Worm (Caenorhabditis elegans) whole organism, early embryonic: ENCODE data around the gene srz-97.

Experiments
- B0310.2 ChIP-seq: sonication (generic microtip); optimal IDR thresholded peaks from 2 replicates; lab custom pipeline; 2016; ENCODE audit warnings: mild to moderate bottlenecking, missing genetic modification characterization, missing compliant biosample characterization
- F13C5.2 ChIP-seq: sonication (generic microtip); optimal IDR thresholded peaks from 2 replicates; lab custom pipeline; 2017; ENCODE audit warnings: mild to moderate bottlenecking, missing genetic modification characterization, inconsistent platforms, missing compliant biosample characterization
- aly-1 ChIP-seq: sonication (generic microtip); optimal IDR thresholded peaks from 2 replicates; lab custom pipeline; 2016; ENCODE audit warnings: missing genetic modification characterization, missing compliant biosample characterization
- ama-1 ChIP-seq: fragments of 150-350 bp; optimal IDR thresholded peaks from 2 replicates; lab custom pipeline; 2014
- ceh-13 ChIP-seq: fragments of 200-800 bp; sonication (Bioruptor generic); optimal IDR thresholded peaks from 2 replicates; lab custom pipeline; 2018; ENCODE audit warnings: mild to moderate bottlenecking, missing genetic modification characterization, missing compliant biosample characterization
- ceh-36 ChIP-seq: sonication (generic microtip); optimal IDR thresholded peaks from 2 replicates; lab custom pipeline; 2016; ENCODE audit warnings: missing genetic modification characterization, inconsistent platforms, missing compliant biosample characterization
- ets-7 ChIP-seq: sonication (generic microtip); optimal IDR thresholded peaks from 2 replicates; lab custom pipeline; 2016; ENCODE audit warnings: missing genotype, missing genetic modification characterization, missing compliant biosample characterization
- flt-1 ChIP-seq: fragments of 200-800 bp; sonication (Bioruptor generic); IDR thresholded peaks from 2 replicates; pipeline ENCODE4 v1.3.6; 2022; ENCODE audit warnings: missing genetic modification characterization, missing compliant biosample characterization
- hmbx-1 ChIP-seq: sonication (generic microtip); optimal IDR thresholded peaks from 2 replicates; lab custom pipeline; 2016; ENCODE audit warnings: mild to moderate bottlenecking, missing genetic modification characterization, missing compliant biosample characterization
- hmg-4 ChIP-seq: fragments of 200-800 bp; sonication (Bioruptor generic); optimal IDR thresholded peaks from 2 replicates; lab custom pipeline; 2018; ENCODE audit warnings: mild to moderate bottlenecking, missing genetic modification characterization, missing compliant biosample characterization
- hnd-1 ChIP-seq: sonication (generic microtip); optimal IDR thresholded peaks from 2 replicates; lab custom pipeline; 2016; ENCODE audit warnings: missing genetic modification characterization, missing compliant biosample characterization
- pes-1 ChIP-seq: fragments of 200-800 bp; sonication (Bioruptor generic); IDR thresholded peaks from 2 replicates; pipeline ENCODE4 v1.3.6; 2022; ENCODE audit warnings: missing genetic modification reagents, missing genetic modification characterization, missing compliant biosample characterization
- scrt-1 ChIP-seq: fragments of 200-800 bp; sonication (Bioruptor generic); IDR thresholded peaks from 2 replicates; pipeline ENCODE4 v1.3.6; 2022; ENCODE audit warnings: missing genetic modification characterization, missing compliant biosample characterization
- sea-1 ChIP-seq: fragments of 200-800 bp; sonication (Bioruptor generic); conservative IDR thresholded peaks from 2 replicates; pipeline ENCODE4 v1.3.6; 2022; ENCODE audit warnings: missing genetic modification characterization, missing compliant biosample characterization
- tbx-11 ChIP-seq: fragments of 200-800 bp; sonication (Bioruptor generic); IDR thresholded peaks from 2 replicates; pipeline ENCODE4 v1.3.6; 2022; ENCODE audit warnings: missing genetic modification characterization, missing compliant biosample characterization
- tbx-37 ChIP-seq: fragments of 200-800 bp; sonication (Bioruptor generic); conservative IDR thresholded peaks from 2 replicates; pipeline ENCODE4 v1.3.6; 2022; ENCODE audit warnings: missing genetic modification reagents, missing genetic modification characterization, missing compliant biosample characterization
- tra-4 ChIP-seq: sonication (generic microtip); optimal IDR thresholded peaks from 2 replicates; lab custom pipeline; 2017; ENCODE audit warnings: missing genetic modification characterization, missing compliant biosample characterization

Gene srz-97

DNA sequence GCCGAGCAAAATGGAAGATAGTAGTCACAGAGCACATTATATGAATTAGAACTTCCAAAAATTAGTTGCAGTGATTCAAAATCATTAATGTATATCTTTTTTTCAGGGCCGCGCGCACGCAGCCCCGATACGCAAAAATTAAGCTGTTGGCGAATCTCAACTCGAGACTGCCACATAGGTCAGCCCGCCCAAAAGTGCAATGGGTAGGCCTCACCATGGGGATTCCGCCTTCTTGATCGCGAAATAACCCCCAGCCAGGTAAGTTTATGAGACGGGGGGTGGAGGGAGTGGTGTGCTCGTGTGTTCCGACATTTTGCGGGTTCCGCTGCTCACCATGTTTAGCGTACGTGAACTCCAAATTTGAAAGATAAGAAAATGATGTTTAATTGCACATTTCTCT lies 5.0 kb downstream of the srz-97 start, which contains the start of gene F08H9.3:
TSS of gene F08H9.3 (minus strand) at position 252 of the 400 bp plus-strand sequence.
- TF ChIP-seq hmg-4 (GFP tag; lab: Kevin White, UChicago): peak; percentile 5

DNA sequence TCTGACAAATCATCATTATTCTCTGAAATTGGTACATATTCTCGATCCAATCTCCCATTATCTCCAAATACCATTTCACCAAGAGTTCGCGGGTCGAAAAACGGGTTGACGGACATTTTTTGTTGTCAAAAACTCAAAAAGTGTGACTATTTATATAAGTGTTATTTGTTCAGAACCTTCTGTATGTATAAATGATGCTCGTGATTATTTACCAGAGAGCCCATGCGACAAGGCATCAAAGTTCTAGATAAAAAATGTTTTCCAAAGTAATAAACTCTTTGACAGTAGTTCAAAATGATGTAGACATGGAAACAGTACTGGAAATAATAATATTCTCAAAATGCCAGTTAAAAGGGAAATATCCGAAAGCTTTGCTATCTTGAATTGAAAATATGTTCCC lies 5.4 kb downstream of the srz-97 start:
- TF ChIP-seq tbx-37 (GFP tag; lab: Robert Waterston, UW): no peak
- no peak for TF ChIP-seq pes-1 (GFP tag; lab: Robert Waterston, UW)
- no peak for TF ChIP-seq flt-1 (GFP tag; lab: Robert Waterston, UW)
- no peak for TF ChIP-seq aly-1 (tag; lab: Kevin White, UChicago)
- no peak for TF ChIP-seq hmg-4 (GFP tag; lab: Kevin White, UChicago)
- no peak for TF ChIP-seq scrt-1 (GFP tag; lab: Robert Waterston, UW)
- no peak for TF ChIP-seq ama-1 (lab: Kevin White, UChicago)
- TF ChIP-seq ceh-13 (GFP tag; lab: Kevin White, UChicago): no peak
- TF ChIP-seq B0310.2 (tag; lab: Kevin White, UChicago): no peak
- TF ChIP-seq tra-4 (tag; lab: Kevin White, UChicago): no peak
- TF ChIP-seq sea-1 (GFP tag; lab: Robert Waterston, UW): no peak
- no peak for TF ChIP-seq ceh-36
- no peak for TF ChIP-seq hmbx-1 (tag; lab: Kevin White, UChicago)
- no peak for TF ChIP-seq tbx-11 (GFP tag; lab: Robert Waterston, UW)
- no peak for TF ChIP-seq hnd-1 (tag; lab: Kevin White, UChicago)
- no peak for TF ChIP-seq ets-7 (tag; lab: Kevin White, UChicago)
- TF ChIP-seq F13C5.2 (tag; lab: Kevin White, UChicago): no peak

DNA sequence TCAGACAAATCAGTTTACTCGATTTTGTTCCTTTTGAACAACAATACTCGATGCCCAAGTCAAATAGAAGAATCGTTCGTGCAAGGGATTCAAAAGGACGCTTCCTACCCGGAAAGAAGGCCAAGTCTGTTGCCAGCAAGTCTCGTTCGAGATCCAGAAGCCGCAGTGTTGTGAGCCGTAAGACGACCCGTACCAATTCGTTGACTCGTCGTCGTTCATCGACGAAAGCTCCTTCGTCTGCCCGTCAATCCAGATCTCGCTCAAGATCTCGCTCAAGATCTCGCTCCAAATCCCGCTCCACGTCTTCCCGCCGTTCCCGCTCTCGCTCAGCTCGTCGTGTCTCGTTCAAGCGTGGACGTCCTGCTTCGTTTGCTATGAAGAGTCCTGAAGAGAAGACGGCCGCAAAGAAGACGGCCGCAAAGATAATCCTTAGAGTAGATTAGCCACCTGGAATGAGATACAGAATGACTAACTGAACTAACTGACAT lies 7.4 kb downstream of the srz-97 start, which contains the start of gene F08H9.2:
TSS of gene F08H9.2 (plus strand) at position 51 of the 488 bp plus-strand sequence.
- TF ChIP-seq F13C5.2 (tag; lab: Kevin White, UChicago) (no peak), hmg-4 (GFP tag; lab: Kevin White, UChicago) (peak; percentile 20)

DNA sequence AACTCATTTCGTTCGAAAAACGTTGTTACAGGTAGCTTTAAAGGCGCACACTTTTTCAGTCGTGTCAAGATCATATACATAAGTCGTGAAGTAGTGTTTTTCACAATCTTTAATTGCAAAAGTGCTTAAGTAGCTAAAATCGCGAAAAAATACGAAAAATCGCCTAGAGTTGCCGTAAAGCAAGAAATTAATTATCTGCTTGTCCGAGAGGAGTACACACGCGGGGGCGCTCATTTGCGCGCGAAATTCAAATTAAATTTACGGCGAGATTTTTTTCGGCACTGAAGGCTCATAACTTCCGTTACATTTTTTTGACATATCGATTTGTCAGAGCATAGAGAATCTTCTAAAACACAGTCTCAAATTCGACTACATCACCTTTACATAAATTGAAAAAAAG lies 7.9 kb downstream of the srz-97 start:
- no peak for TF ChIP-seq ets-7 (tag; lab: Kevin White, UChicago)
- no peak for TF ChIP-seq aly-1 (tag; lab: Kevin White, UChicago)
- TF ChIP-seq hmbx-1 (tag; lab: Kevin White, UChicago): no peak
- no peak for TF ChIP-seq pes-1 (GFP tag; lab: Robert Waterston, UW)
- no peak for TF ChIP-seq tbx-37 (GFP tag; lab: Robert Waterston, UW)
- TF ChIP-seq flt-1 (GFP tag; lab: Robert Waterston, UW): no peak
- TF ChIP-seq ama-1 (lab: Kevin White, UChicago): no peak
- no peak for TF ChIP-seq B0310.2 (tag; lab: Kevin White, UChicago)
- TF ChIP-seq ceh-13 (GFP tag; lab: Kevin White, UChicago): no peak
- no peak for TF ChIP-seq tbx-11 (GFP tag; lab: Robert Waterston, UW)
- no peak for TF ChIP-seq tra-4 (tag; lab: Kevin White, UChicago)
- TF ChIP-seq scrt-1 (GFP tag; lab: Robert Waterston, UW): no peak
- no peak for TF ChIP-seq hnd-1 (tag; lab: Kevin White, UChicago)
- TF ChIP-seq ceh-36: no peak
- TF ChIP-seq sea-1 (GFP tag; lab: Robert Waterston, UW): no peak
- TF ChIP-seq hmg-4 (GFP tag; lab: Kevin White, UChicago): no peak

DNA sequence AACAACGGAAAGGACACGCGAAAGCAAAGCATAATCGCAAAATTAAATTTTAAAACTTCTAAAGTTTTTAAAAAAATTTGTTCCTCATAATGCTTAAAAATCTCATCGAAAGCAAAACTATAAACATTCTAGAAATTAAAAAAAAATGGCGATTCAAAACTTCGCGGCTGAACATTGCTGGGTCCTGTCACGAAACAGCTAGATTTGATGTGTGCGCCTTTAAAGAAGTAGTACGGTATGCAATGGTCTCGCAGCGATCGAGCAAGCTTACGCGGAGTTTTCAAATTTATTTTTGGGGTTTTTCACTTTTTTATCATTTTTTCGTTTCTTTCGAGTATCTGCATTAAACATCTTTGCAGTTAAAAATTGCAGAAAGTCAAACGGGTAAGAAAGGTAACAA lies 11.0 kb downstream of the srz-97 start, which contains the start of gene coh-3:
TSS of gene coh-3 (plus strand) at position 353 of the 400 bp plus-strand sequence.
- TF ChIP-seq B0310.2 (tag; lab: Kevin White, UChicago) (no peak), ets-7 (tag; lab: Kevin White, UChicago) (no peak), hmbx-1 (tag; lab: Kevin White, UChicago) (no peak), ama-1 (lab: Kevin White, UChicago) (no peak), tra-4 (tag; lab: Kevin White, UChicago) (no peak), F13C5.2 (tag; lab: Kevin White, UChicago) (no peak), ceh-36 (no peak), scrt-1 (GFP tag; lab: Robert Waterston, UW) (no peak), ceh-13 (GFP tag; lab: Kevin White, UChicago) (no peak)

DNA sequence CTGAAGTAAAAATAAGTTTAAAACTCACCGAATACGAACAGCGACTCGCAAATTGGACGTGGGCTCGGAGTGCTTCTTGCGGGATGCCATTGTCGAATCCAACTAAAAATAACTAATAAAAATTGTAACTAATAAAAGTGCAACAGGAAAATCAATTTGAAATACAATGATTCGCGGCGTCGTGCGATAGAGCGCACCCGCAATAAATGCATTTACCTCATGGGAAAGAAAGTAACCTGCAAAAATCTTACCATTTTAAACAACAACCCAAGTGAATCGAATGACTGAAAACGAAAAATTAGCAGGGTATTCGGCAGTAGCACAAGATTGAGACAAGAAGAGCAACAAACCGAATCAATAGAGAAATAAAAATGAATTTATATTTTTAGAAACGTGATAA lies 11.4 kb downstream of the srz-97 start, which contains the start of gene bmk-1:
TSS of gene bmk-1 (minus strand) at position 359 of the 400 bp plus-strand sequence.
- TF ChIP-seq flt-1 (GFP tag; lab: Robert Waterston, UW): no peak
- no peak for TF ChIP-seq aly-1 (tag; lab: Kevin White, UChicago)
- TF ChIP-seq ceh-36: no peak
- no peak for TF ChIP-seq tbx-11 (GFP tag; lab: Robert Waterston, UW)
- no peak for TF ChIP-seq tra-4 (tag; lab: Kevin White, UChicago)
- TF ChIP-seq hmbx-1 (tag; lab: Kevin White, UChicago): no peak
- no peak for TF ChIP-seq B0310.2 (tag; lab: Kevin White, UChicago)
- no peak for TF ChIP-seq ets-7 (tag; lab: Kevin White, UChicago)
- TF ChIP-seq scrt-1 (GFP tag; lab: Robert Waterston, UW): no peak
- no peak for TF ChIP-seq tbx-37 (GFP tag; lab: Robert Waterston, UW)
- no peak for TF ChIP-seq hmg-4 (GFP tag; lab: Kevin White, UChicago)
- TF ChIP-seq pes-1 (GFP tag; lab: Robert Waterston, UW): no peak
- no peak for TF ChIP-seq ama-1 (lab: Kevin White, UChicago)
- no peak for TF ChIP-seq sea-1 (GFP tag; lab: Robert Waterston, UW)
- TF ChIP-seq hnd-1 (tag; lab: Kevin White, UChicago): no peak

DNA sequence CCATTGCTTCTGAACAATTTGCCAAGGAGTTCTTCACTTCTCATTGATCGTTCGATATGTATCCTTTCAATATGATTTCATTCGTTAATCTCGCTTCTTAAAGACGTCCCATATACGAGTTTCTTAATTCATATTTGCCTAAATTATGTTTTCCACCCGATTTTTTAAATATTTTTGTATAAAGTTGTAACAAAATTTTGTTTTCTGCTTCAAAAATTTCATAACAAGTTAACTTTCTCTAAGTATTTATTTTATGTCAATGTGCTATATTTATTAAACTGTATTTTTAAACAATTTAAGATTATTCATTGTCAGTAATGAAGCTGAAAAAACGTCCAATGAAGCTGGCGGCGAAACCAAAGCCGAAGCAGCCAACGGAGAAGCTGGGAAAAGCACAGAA lies 18.6 kb downstream of the srz-97 start, which contains the start of gene F23B12.7:
TSS of gene F23B12.7 (plus strand) at position 301 of the 400 bp plus-strand sequence.
- TF ChIP-seq hmg-4 (GFP tag; lab: Kevin White, UChicago) (no peak), pes-1 (GFP tag; lab: Robert Waterston, UW) (no peak), tbx-37 (GFP tag; lab: Robert Waterston, UW) (no peak), flt-1 (GFP tag; lab: Robert Waterston, UW) (no peak), ceh-36 (no peak), tra-4 (tag; lab: Kevin White, UChicago) (no peak), aly-1 (tag; lab: Kevin White, UChicago) (no peak), sea-1 (GFP tag; lab: Robert Waterston, UW) (no peak), ceh-13 (GFP tag; lab: Kevin White, UChicago) (no peak)
